Fruit fly (Drosophila melanogaster) whole organism, pupa: ENCODE results near the gene ash2.

Experiments
- CG10348 ChIP-seq: fragments of 200-800 bp; sonication (Bioruptor generic); IDR thresholded peaks from 2 replicates; pipeline ENCODE4 v1.3.6; 2022; ENCODE audit warnings: missing biosample characterization, missing genetic modification characterization
- CG12605 ChIP-seq: fragments of 200-800 bp; sonication (Bioruptor generic); IDR thresholded peaks from 2 replicates; pipeline ENCODE4 v1.3.6; 2022; ENCODE audit warnings: missing biosample characterization, missing genetic modification characterization
- CG14655 ChIP-seq: fragments of 200-800 bp; sonication (Bioruptor generic); optimal IDR thresholded peaks from 3 replicates; lab custom pipeline; 2017; ENCODE audit warnings: mild to moderate bottlenecking, missing biosample characterization, missing genetic modification reagents, missing genetic modification characterization
- CG15710 ChIP-seq: fragments of 200-800 bp; sonication (Bioruptor generic); optimal IDR thresholded peaks from 2 replicates; lab custom pipeline; 2018; ENCODE audit warnings: missing biosample characterization, mild to moderate bottlenecking, missing genetic modification characterization, moderate library complexity
- CG17806 ChIP-seq: fragments of 200-800 bp; sonication (Bioruptor generic); optimal IDR thresholded peaks from 2 replicates; lab custom pipeline; 2018; ENCODE audit warnings: missing biosample characterization, mild to moderate bottlenecking, missing genetic modification characterization, moderate library complexity
- CG34367 ChIP-seq: fragments of 200-800 bp; sonication (Bioruptor generic); optimal IDR thresholded peaks from 2 replicates; lab custom pipeline; 2018; ENCODE audit warnings: missing biosample characterization, mild to moderate bottlenecking, missing genetic modification characterization
- CG4496 ChIP-seq: fragments of 200-800 bp; sonication (Bioruptor generic); IDR thresholded peaks from 3 replicates; pipeline ENCODE4 v1.3.6; 2022; ENCODE audit warnings: missing biosample characterization, missing genetic modification characterization
- CG8159 ChIP-seq: fragments of 200-800 bp; sonication (Bioruptor generic); optimal IDR thresholded peaks from 3 replicates; lab custom pipeline; 2018; ENCODE audit warnings: missing biosample characterization, mild to moderate bottlenecking, missing genetic modification characterization, moderate library complexity
- CG9948 ChIP-seq: fragments of 200-800 bp; sonication (Bioruptor generic); optimal IDR thresholded peaks from 2 replicates; lab custom pipeline; 2018; ENCODE audit warnings: missing biosample characterization, mild to moderate bottlenecking, missing genetic modification characterization, moderate library complexity
- EcR ChIP-seq: fragments of 200-800 bp; sonication (Bioruptor generic); optimal IDR thresholded peaks from 3 replicates; lab custom pipeline; 2019; ENCODE audit warnings: missing biosample characterization, missing genetic modification characterization, mild to moderate bottlenecking, moderate library complexity, missing genetic modification reagents
- Pif1B ChIP-seq: fragments of 200-800 bp; sonication (Bioruptor generic); optimal IDR thresholded peaks from 3 replicates; lab custom pipeline; 2016; ENCODE audit warnings: missing biosample characterization, missing genetic modification characterization
- Snoo ChIP-seq: fragments of 200-800 bp; sonication (Bioruptor generic); optimal IDR thresholded peaks from 3 replicates; lab custom pipeline; 2017; ENCODE audit warnings: missing biosample characterization, mild to moderate bottlenecking, missing genetic modification characterization, inconsistent platforms
- fd96Ca ChIP-seq: fragments of 200-800 bp; sonication (Bioruptor generic); IDR thresholded peaks from 3 replicates; pipeline ENCODE4 v1.3.6; 2022; ENCODE audit warnings: missing biosample characterization, missing genetic modification characterization
- gl ChIP-seq: fragments of 200-800 bp; sonication (Bioruptor generic); optimal IDR thresholded peaks from 2 replicates; lab custom pipeline; 2018; ENCODE audit warnings: missing biosample characterization, mild to moderate bottlenecking, missing genetic modification characterization

DNA sequence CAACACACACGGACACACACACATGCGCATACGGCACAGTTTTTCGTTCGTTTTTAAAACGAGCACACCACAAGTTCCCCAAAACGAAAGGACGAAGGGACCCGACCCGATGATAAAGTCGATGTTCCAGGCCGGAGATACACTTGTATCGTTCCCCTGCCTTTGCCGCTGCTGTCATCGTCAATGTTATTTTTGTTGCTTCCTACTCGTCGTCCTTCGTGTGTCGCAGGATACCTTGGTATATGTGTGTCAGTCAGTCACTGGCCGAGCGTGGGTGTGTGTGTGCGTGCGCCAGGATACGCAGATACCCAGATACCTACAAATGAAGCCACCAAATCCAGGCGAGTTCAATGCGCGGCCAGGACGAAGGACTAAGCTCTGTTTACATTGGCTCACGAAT, 13.1 kb downstream of the ash2 start:
- TF ChIP-seq Snoo (no peak), CG17806 (tag; lab: Kevin White, UChicago) (no peak), EcR (no peak), fd96Ca (GFP tag; lab: Robert Waterston, UW) (no peak), CG10348 (GFP tag; lab: Robert Waterston, UW) (no peak), CG15710 (tag; lab: Kevin White, UChicago) (no peak), CG12605 (GFP tag; lab: Robert Waterston, UW) (no peak), CG14655 (GFP tag; lab: Kevin White, UChicago) (no peak), CG4496 (GFP tag; lab: Robert Waterston, UW) (no peak), gl (tag; lab: Kevin White, UChicago) (no peak), CG9948 (no peak), CG8159 (no peak), CG34367 (no peak), Pif1B (GFP tag; lab: Kevin White, UChicago) (no peak)
